Worm (Caenorhabditis elegans) whole organism, midembryonic: ENCODE data around the gene strd-1.

Experiments used
- flt-1 ChIP-seq: fragments of 200-800 bp; sonication (Bioruptor generic); IDR thresholded peaks from 2 replicates; pipeline ENCODE4 v1.3.6; 2022; ENCODE audit warnings: missing genetic modification characterization, missing compliant biosample characterization
- klf-2 ChIP-seq: fragments of 200-800 bp; sonication (Bioruptor generic); conservative IDR thresholded peaks from 2 replicates; pipeline ENCODE4 v1.3.6; 2022; ENCODE audit warnings: missing genetic modification reagents, missing genetic modification characterization, missing compliant biosample characterization
- tab-1 ChIP-seq: fragments of 200-800 bp; sonication (Bioruptor generic); IDR thresholded peaks from 2 replicates; pipeline ENCODE4 v1.3.6; 2022; ENCODE audit warnings: missing genetic modification characterization, missing compliant biosample characterization

DNA sequence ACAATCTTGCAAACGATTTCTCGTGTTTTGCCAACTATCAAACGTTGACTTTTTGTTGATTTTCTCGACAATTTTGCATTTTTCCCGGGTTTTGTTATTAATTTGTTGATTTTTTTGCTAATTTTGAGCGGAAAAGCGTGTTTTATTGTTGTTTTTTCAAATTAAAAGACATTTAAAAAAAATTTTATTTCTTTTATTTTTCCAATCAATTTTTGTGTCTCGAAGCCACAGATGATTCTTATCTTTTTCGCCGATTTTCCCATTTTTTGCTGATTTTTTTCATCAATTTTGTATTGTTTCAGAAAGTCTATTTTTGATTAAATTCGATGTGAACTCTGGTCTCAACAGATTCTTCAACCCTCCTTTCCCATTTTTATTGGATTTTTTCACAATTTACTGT lies 11.3 kb upstream of the strd-1 start, which contains the start of gene rle-1:
- TF ChIP-seq klf-2 (GFP tag; lab: Robert Waterston, UW) (no peak), flt-1 (GFP tag; lab: Robert Waterston, UW) (no peak), tab-1 (GFP tag; lab: Robert Waterston, UW) (no peak)
